Worm (Caenorhabditis elegans): ENCODE data around the gene C31C9.6.

C31C9.6 gene

ce11 chrII:13681063-13681462 lies 19.2 kb upstream of the C31C9.6 start:
- no peak for TF ChIP-seq rnt-1 (tag; optimal IDR thresholded peaks at IDR 0.05)
- no peak for TF ChIP-seq npax-4 (tag; optimal IDR thresholded peaks at IDR 0.05)
- TF ChIP-seq odd-2 (tag; optimal IDR thresholded peaks at IDR 0.05) = no peak
- no peak for TF ChIP-seq nhr-11 (tag; optimal IDR thresholded peaks at IDR 0.05)
- TF ChIP-seq unc-55 (GFP tag; optimal IDR thresholded peaks at IDR 0.05) = no peak
- TF ChIP-seq elt-4 (tag; optimal IDR thresholded peaks at IDR 0.05) = no peak
- TF ChIP-seq syd-9 (tag; optimal IDR thresholded peaks at IDR 0.05) = no peak
- TF ChIP-seq dmd-4 (tag; optimal IDR thresholded peaks at IDR 0.05; ENCODE audit: borderline replicate concordance) = no peak
- TF ChIP-seq hlh-13 (GFP tag; optimal IDR thresholded peaks at IDR 0.05) = no peak
- TF ChIP-seq unc-42 (tag; optimal IDR thresholded peaks at IDR 0.05) = no peak
- TF ChIP-seq fkh-6 (tag; optimal IDR thresholded peaks at IDR 0.05) = no peak

ce11 chrII:13679775-13680320 lies 18.0 kb upstream of the C31C9.6 start:
- TF ChIP-seq C38D4.7 (GFP tag; optimal IDR thresholded peaks at IDR 0.05) = no peak
- no peak for TF ChIP-seq sdc-2 (tag; optimal IDR thresholded peaks at IDR 0.05)
- TF ChIP-seq hlh-15 (tag; optimal IDR thresholded peaks at IDR 0.05) = no peak
- no peak for TF ChIP-seq hlh-13 (GFP tag; optimal IDR thresholded peaks at IDR 0.05)
- no peak for TF ChIP-seq elt-2 (tag; optimal IDR thresholded peaks at IDR 0.05)
- no peak for TF ChIP-seq ama-1 (optimal IDR thresholded peaks at IDR 0.05)
- TF ChIP-seq elt-4 (tag; optimal IDR thresholded peaks at IDR 0.05) = no peak
- TF ChIP-seq lim-6 (tag; optimal IDR thresholded peaks at IDR 0.05) = no peak
- no peak for TF ChIP-seq hlh-8 (tag; optimal IDR thresholded peaks at IDR 0.05)
- no peak for TF ChIP-seq madf-2 (tag; optimal IDR thresholded peaks at IDR 0.05)
- no peak for TF ChIP-seq fkh-6 (tag; optimal IDR thresholded peaks at IDR 0.05)
- no peak for TF ChIP-seq ceh-2 (tag; optimal IDR thresholded peaks at IDR 0.05)
- no peak for TF ChIP-seq ceh-48 (tag; optimal IDR thresholded peaks at IDR 0.05)
- no peak for TF ChIP-seq ref-2 (tag; optimal IDR thresholded peaks at IDR 0.05)
- no peak for TF ChIP-seq hlh-6 (tag; optimal IDR thresholded peaks at IDR 0.05)
- TF ChIP-seq sox-2 (GFP tag; IDR thresholded peaks at IDR 0.05) = no peak
- no peak for TF ChIP-seq pqm-1 (tag; optimal IDR thresholded peaks at IDR 0.05)

- TF ChIP-seq ref-2 (tag; optimal IDR thresholded peaks at IDR 0.05) = peak; percentile 10
- no peak for TF ChIP-seq ceh-45 (GFP tag; IDR thresholded peaks at IDR 0.05)
Observed at ce11 chrII:13678555-13679119, 16.7 kb upstream of the C31C9.6 start.

ce11 chrII:13677927-13678326 lies 16.0 kb upstream of the C31C9.6 start:
- TF ChIP-seq T23F11.4 (GFP tag; optimal IDR thresholded peaks at IDR 0.05) (no peak), ets-4 (tag; optimal IDR thresholded peaks at IDR 0.05) (no peak), pat-9 (tag; optimal IDR thresholded peaks at IDR 0.05) (no peak), elt-4 (tag; optimal IDR thresholded peaks at IDR 0.05) (no peak)

- TF ChIP-seq ceh-19 (GFP tag; optimal IDR thresholded peaks at IDR 0.05) (no peak), unc-55 (GFP tag; optimal IDR thresholded peaks at IDR 0.05) (no peak), ceh-22 (tag; optimal IDR thresholded peaks at IDR 0.05) (no peak), hlh-13 (GFP tag; optimal IDR thresholded peaks at IDR 0.05) (no peak), sox-2 (GFP tag; IDR thresholded peaks at IDR 0.05) (no peak), dve-1 (tag; optimal IDR thresholded peaks at IDR 0.05) (no peak)
Observed at ce11 chrII:13675212-13675611, 13.3 kb upstream of the C31C9.6 start.

- no peak for TF ChIP-seq C38D4.7 (GFP tag; optimal IDR thresholded peaks at IDR 0.05)
- no peak for TF ChIP-seq K02D7.2 (tag; optimal IDR thresholded peaks at IDR 0.05)
- TF ChIP-seq ceh-14 (tag; optimal IDR thresholded peaks at IDR 0.05) = no peak
- no peak for TF ChIP-seq ceh-30 (tag; optimal IDR thresholded peaks at IDR 0.05)
- TF ChIP-seq Y22D7AL.16 (tag; optimal IDR thresholded peaks at IDR 0.05) = no peak
- TF ChIP-seq hlh-8 (tag; optimal IDR thresholded peaks at IDR 0.05) = no peak
- TF ChIP-seq F13H6.1 (tag; optimal IDR thresholded peaks at IDR 0.05) = no peak
- no peak for TF ChIP-seq lim-6 (tag; optimal IDR thresholded peaks at IDR 0.05)
- no peak for TF ChIP-seq zip-5 (tag; optimal IDR thresholded peaks at IDR 0.05)
- no peak for TF ChIP-seq hlh-13 (GFP tag; optimal IDR thresholded peaks at IDR 0.05)
- no peak for TF ChIP-seq mec-3 (tag; optimal IDR thresholded peaks at IDR 0.05; ENCODE audit: borderline replicate concordance)
- TF ChIP-seq ceh-34 (tag; optimal IDR thresholded peaks at IDR 0.05) = no peak
- no peak for TF ChIP-seq madf-2 (tag; optimal IDR thresholded peaks at IDR 0.05)
- TF ChIP-seq ahr-1 (tag; optimal IDR thresholded peaks at IDR 0.05) = no peak
- TF ChIP-seq che-1 (tag; optimal IDR thresholded peaks at IDR 0.05) = no peak
- no peak for TF ChIP-seq pat-9 (tag; optimal IDR thresholded peaks at IDR 0.05)
Observed at ce11 chrII:13673605-13674193, 11.8 kb upstream of the C31C9.6 start.

Data from whole organism, late embryonic.